Worm (Caenorhabditis elegans): ENCODE data around the gene T05A1.5.

Gene T05A1.5

ce11 chrIV:9511221-9511638, 34.9 kb upstream of the T05A1.5 start (continued):
- TF ChIP-seq vab-7 (GFP tag; IDR thresholded peaks at IDR 0.05) (no peak; the same call in 1 of the 2 replicates), madf-9 (GFP tag; conservative IDR thresholded peaks at IDR 0.05) (0 out of 2 replicates have a peak, but pooled peaks have one; percentile 40), saeg-2 (GFP tag; IDR thresholded peaks at IDR 0.05) (0 out of 2 replicates have a peak, but pooled peaks have one; percentile 7), lin-29 (GFP tag; IDR thresholded peaks at IDR 0.05) (no peak), mdt-29 (GFP tag; IDR thresholded peaks at IDR 0.05) (0 out of 2 replicates have a peak, but pooled peaks have one; percentile 28), ztf-11 (tag; optimal IDR thresholded peaks at IDR 0.05) (no peak), lin-38 (GFP tag; IDR thresholded peaks at IDR 0.05) (peak; percentile 76), ama-1 (optimal IDR thresholded peaks at IDR 0.05) (peak; percentile 52), nhr-11 (tag; optimal IDR thresholded peaks at IDR 0.05) (no peak), arid-1 (GFP tag; conservative IDR thresholded peaks at IDR 0.05) (peak; percentile 61; the same call in 1 of the 2 replicates), mes-2 (tag; optimal IDR thresholded peaks at IDR 0.05; ENCODE audit: poor library complexity, severe bottlenecking) (peak; percentile 90), dmd-9 (GFP tag; IDR thresholded peaks at IDR 0.05) (no peak), madf-5 (GFP tag; IDR thresholded peaks at IDR 0.05) (no peak), nhr-48 (tag; optimal IDR thresholded peaks at IDR 0.05) (peak; percentile 74), dve-1 (tag; optimal IDR thresholded peaks at IDR 0.05; ENCODE audit: insufficient read depth) (peak; percentile 89), unc-130 (GFP tag; optimal IDR thresholded peaks at IDR 0.05) (no peak), dmd-6 (GFP tag; IDR thresholded peaks at IDR 0.05) (peak; percentile 46)

ce11 chrIV:9511640-9512039, 34.4 kb upstream of the T05A1.5 start:
- TF ChIP-seq zag-1 (tag; optimal IDR thresholded peaks at IDR 0.05) (no peak), zfp-2 (tag; optimal IDR thresholded peaks at IDR 0.05) (no peak), mep-1 (tag; optimal IDR thresholded peaks at IDR 0.05) (no peak), hlh-11 (tag; optimal IDR thresholded peaks at IDR 0.05) (peak; percentile 19), nhr-28 (tag; optimal IDR thresholded peaks at IDR 0.05) (no peak), lim-7 (GFP tag; IDR thresholded peaks at IDR 0.05) (no peak), arid-1 (GFP tag; conservative IDR thresholded peaks at IDR 0.05) (no peak), lin-38 (GFP tag; IDR thresholded peaks at IDR 0.05) (peak; percentile 2; the same call in 1 of the 2 replicates), hif-1 (tag; optimal IDR thresholded peaks at IDR 0.05) (no peak), nhr-77 (tag; optimal IDR thresholded peaks at IDR 0.05) (no peak), snpc-1.2 (GFP tag; IDR thresholded peaks at IDR 0.05) (0 out of 2 replicates have a peak, but pooled peaks have one; percentile 6), ZK546.5 (tag; optimal IDR thresholded peaks at IDR 0.05) (no peak), daf-16 (GFP tag; optimal IDR thresholded peaks at IDR 0.05) (no peak), daf-16 (tag; optimal IDR thresholded peaks at IDR 0.05) (peak; percentile 85), nhr-111 (GFP tag; optimal IDR thresholded peaks at IDR 0.05) (no peak), mes-2 (tag; optimal IDR thresholded peaks at IDR 0.05; ENCODE audit: poor library complexity, severe bottlenecking) (peak; percentile 54), mdl-1 (tag; optimal IDR thresholded peaks at IDR 0.05) (no peak), pqm-1 (tag; optimal IDR thresholded peaks at IDR 0.05) (peak; percentile 8), php-3 (GFP tag; IDR thresholded peaks at IDR 0.05) (peak; percentile 43; the same call in 1 of the 2 replicates), egl-27 (tag; optimal IDR thresholded peaks at IDR 0.05) (no peak), dmd-6 (GFP tag; IDR thresholded peaks at IDR 0.05) (no peak), daf-8 (GFP tag; IDR thresholded peaks at IDR 0.05) (no peak), unc-39 (tag; optimal IDR thresholded peaks at IDR 0.05) (no peak), ceh-32 (tag; optimal IDR thresholded peaks at IDR 0.05; ENCODE audit: poor library complexity) (no peak), egl-43 (GFP tag; IDR thresholded peaks at IDR 0.05) (no peak), aha-1 (tag) (peak; percentile 99), jun-1 (tag; optimal IDR thresholded peaks at IDR 0.05) (no peak), ceh-28 (tag; optimal IDR thresholded peaks at IDR 0.05) (no peak), nhr-102 (tag; optimal IDR thresholded peaks at IDR 0.05) (peak; percentile 36), dpl-1 (GFP tag; optimal IDR thresholded peaks at IDR 0.05) (no peak), nhr-6 (tag; optimal IDR thresholded peaks at IDR 0.05) (no peak), tag-97 (GFP tag; IDR thresholded peaks at IDR 0.05) (no peak), aly-2 (tag; optimal IDR thresholded peaks at IDR 0.05) (no peak), F10B5.3 (tag; optimal IDR thresholded peaks at IDR 0.05) (no peak), dve-1 (tag; optimal IDR thresholded peaks at IDR 0.05; ENCODE audit: insufficient read depth) (no peak), hmg-1.1 (GFP tag; IDR thresholded peaks at IDR 0.05) (no peak), lsy-2 (tag; optimal IDR thresholded peaks at IDR 0.05) (no peak), Y48G9A.11 (GFP tag; IDR thresholded peaks at IDR 0.05) (no peak)
